Worm (Caenorhabditis elegans): ENCODE data around the gene nhr-262.

DNA sequence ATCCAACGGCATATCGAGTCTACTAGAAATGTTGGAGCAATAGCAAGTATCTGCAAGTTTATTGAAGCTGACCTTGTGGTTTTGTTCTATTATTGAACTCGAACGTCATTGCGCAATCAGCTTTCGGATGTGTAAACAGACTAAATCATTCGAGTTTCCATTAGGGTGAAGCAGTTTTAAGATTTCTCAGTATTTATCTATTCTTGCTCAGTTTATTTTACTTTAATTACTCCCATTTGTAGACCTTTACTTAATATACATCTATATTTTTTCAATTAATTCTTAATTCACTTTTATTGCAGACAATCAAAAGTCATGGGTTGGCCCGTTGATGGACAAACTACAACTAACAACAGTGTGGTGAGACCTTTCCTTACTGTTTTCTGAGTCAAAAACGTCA lies 24.0 kb upstream of the nhr-262 start, which contains the start of gene F09C6.14:
- no peak for TF ChIP-seq flt-1 (GFP tag; IDR thresholded peaks at IDR 0.05)
- TF ChIP-seq sea-1 (GFP tag; conservative IDR thresholded peaks at IDR 0.05) = no peak
- no peak for TF ChIP-seq F13C5.2 (tag; optimal IDR thresholded peaks at IDR 0.05)
- no peak for TF ChIP-seq tbx-11 (GFP tag; IDR thresholded peaks at IDR 0.05)
- no peak for TF ChIP-seq ama-1 (optimal IDR thresholded peaks at IDR 0.05)
- TF ChIP-seq pes-1 (GFP tag; IDR thresholded peaks at IDR 0.05) = no peak
- no peak for TF ChIP-seq ceh-13 (GFP tag; optimal IDR thresholded peaks at IDR 0.05)
- TF ChIP-seq ets-7 (tag; optimal IDR thresholded peaks at IDR 0.05) = no peak
- TF ChIP-seq ceh-36 (tag; optimal IDR thresholded peaks at IDR 0.05) = no peak
- no peak for TF ChIP-seq hmbx-1 (tag; optimal IDR thresholded peaks at IDR 0.05)
- TF ChIP-seq hmg-4 (GFP tag; optimal IDR thresholded peaks at IDR 0.05) = no peak
- no peak for TF ChIP-seq aly-1 (tag; optimal IDR thresholded peaks at IDR 0.05)

Data from whole organism, early embryonic.